Worm (Caenorhabditis elegans): ENCODE data around the gene let-716.

The let-716 gene

DNA sequence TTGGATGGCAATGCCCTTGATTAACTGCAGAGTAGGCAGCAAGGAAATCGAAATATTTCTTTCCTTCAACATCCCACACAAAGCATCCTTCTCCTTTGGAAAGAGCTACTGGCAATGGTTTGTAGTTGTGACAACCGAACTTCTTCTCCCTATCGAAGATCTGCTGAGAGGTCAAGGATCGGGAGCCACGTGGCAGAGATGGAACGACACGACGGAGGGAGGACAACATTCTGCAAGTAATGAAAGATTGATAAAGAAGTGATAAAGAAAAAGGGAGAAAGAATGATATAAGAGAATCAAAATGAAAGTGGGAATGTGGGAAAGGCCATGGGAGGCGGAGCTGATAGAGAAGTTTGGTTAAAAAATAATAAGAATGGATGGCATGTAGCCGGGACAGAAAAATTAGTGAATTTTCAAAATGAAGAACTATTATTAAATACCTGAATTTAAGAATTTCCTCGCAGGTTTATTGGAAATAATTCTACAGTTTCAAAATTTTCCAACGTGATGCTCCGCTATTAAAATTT lies 12.4 kb downstream of the let-716 start, which contains the start of gene oatr-1:
TSS of gene oatr-1 (minus strand) at position 477 of the 527 bp plus-strand sequence.
- no peak for TF ChIP-seq unc-62 (GFP tag; optimal IDR thresholded peaks at IDR 0.05)

ce11 chrIII:6396381-6396780 lies 13.0 kb downstream of the let-716 start:
- TF ChIP-seq unc-62 (GFP tag; optimal IDR thresholded peaks at IDR 0.05): no peak

DNA sequence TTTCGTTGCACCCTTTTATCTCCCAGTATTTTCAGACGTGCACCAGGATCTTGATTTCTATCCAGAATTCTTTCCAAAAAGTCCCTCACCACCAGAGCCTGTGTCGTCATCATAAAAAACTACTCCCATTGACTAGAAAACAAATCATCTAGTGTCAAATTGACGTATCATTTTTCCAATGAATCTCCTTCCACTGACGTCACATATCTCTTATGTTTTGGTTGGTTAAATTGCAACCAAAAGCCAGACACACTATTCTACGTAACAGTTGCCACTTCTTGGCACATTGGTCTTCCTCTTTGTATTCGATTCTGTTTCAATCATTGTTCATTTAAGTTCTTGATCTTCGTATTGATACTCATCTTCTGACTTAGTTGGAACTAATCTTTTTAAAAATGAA lies 14.8 kb downstream of the let-716 start:
- no peak for TF ChIP-seq unc-62 (GFP tag; optimal IDR thresholded peaks at IDR 0.05)

- TF ChIP-seq unc-62 (GFP tag; optimal IDR thresholded peaks at IDR 0.05): no peak
These were observed 16.1 kb downstream of the let-716 start for ce11 chrIII:6399424-6399823.

- no peak for TF ChIP-seq unc-62 (GFP tag; optimal IDR thresholded peaks at IDR 0.05)
These were observed 19.0 kb downstream of the let-716 start for ce11 chrIII:6402346-6402745.

- TF ChIP-seq unc-62 (GFP tag; optimal IDR thresholded peaks at IDR 0.05): no peak
These were observed 19.5 kb downstream of the let-716 start for ce11 chrIII:6402810-6403209.

- TF ChIP-seq unc-62 (GFP tag; optimal IDR thresholded peaks at IDR 0.05): no peak
These were observed 21.8 kb downstream of the let-716 start for ce11 chrIII:6405121-6405520.

DNA sequence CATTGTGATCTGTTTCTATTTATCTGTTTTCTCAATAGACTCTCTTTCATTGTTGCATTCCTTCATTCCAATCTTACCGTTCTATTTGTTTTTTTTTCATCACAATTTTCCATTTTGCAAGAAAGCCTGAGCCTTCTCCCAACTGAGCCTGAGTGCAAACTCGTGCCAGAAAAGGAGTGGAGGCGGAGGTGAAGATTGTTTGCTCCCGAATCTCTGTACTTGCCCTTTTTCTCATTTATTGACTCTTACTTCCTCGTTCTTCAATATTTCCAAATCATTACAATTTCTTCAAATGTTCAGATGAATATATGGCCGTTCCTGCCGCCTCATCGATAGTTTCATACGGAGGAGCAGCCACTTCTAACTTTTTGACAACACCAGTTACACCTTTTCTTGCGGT lies 23.5 kb downstream of the let-716 start, which contains the start of gene let-756:
TSS of gene let-756 (plus strand) at position 301 of the 400 bp plus-strand sequence.
- TF ChIP-seq unc-62 (GFP tag; optimal IDR thresholded peaks at IDR 0.05): no peak

- TF ChIP-seq unc-62 (GFP tag; optimal IDR thresholded peaks at IDR 0.05): no peak
These were observed 28.1 kb downstream of the let-716 start for ce11 chrIII:6411430-6411829.

DNA sequence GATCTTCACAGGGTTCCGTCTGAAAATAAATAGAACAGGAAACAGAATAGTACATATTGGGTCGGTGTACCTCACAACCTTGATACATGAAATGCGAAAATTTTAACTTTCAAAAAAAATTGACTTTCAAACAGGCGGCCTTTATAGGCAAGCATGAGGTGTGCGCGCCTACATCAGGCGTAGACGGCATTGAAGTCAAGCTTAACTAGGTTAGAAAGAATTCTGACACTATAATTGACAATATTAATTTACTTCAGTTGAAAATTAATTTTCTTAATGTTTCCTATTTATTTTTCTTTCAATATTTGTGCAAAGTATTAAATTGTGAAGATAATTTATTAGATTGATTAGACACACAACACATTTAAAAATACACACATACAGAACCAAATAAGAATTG lies 28.6 kb downstream of the let-716 start, which contains the start of gene C05D11.5:
TSS of gene C05D11.5 (minus strand) at position 101 of the 400 bp plus-strand sequence.
- TF ChIP-seq unc-62 (GFP tag; optimal IDR thresholded peaks at IDR 0.05): no peak

ce11 chrIII:6415306-6415973 lies 32.1 kb downstream of the let-716 start, which contains the start of gene nas-4:
Gene nas-4 (minus strand): TSS chrIII:6415656.
- no peak for TF ChIP-seq unc-62 (GFP tag; optimal IDR thresholded peaks at IDR 0.05)

DNA sequence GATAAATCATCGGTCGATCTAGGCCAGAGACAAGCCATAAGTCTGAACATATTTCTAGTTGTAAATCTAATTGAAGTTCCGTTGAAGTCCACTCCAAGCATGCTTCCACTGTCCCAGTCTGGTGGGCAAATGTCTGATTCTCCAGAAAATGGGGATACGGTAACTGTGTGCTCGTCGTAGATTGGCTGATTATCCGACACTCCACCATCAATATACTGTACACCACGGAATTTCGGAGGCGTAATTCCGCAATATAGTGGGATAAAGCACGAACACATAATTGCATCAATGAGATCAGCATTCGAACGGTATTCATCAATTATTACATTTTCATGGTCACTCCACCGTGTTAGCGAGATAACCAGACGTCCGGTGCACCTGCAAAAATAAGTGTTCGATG lies 34.9 kb downstream of the let-716 start:
- TF ChIP-seq unc-62 (GFP tag; optimal IDR thresholded peaks at IDR 0.05): no peak

DNA sequence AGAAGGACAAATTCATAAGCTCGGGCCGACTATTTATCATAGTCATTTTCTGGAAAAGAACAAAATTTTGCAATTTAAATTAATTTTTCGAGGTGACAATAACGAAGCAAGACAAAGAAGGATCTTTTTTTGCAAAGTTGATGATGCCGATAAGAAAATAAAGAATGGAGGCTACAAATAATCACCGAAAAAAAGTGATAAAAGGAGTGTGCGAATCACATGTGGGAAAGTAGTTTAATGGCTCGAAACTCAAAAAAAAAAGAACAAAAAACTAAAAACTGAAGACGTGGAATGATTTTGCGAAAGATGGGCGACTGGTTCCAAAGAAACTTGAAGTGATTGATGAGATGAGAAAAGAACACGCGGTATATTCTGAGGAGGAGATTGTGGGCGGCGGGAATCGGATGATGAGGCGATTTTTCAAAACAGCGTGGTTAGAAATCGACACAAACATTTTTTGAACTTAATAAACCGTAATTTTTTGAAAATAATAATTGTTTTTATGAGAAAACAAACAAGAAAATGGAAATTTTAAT lies 36.1 kb downstream of the let-716 start, which contains the start of gene atgl-1:
TSS of gene atgl-1 (minus strand) at position 51 of the 536 bp plus-strand sequence.
- TF ChIP-seq unc-62 (GFP tag; optimal IDR thresholded peaks at IDR 0.05): no peak

- no peak for TF ChIP-seq unc-62 (GFP tag; optimal IDR thresholded peaks at IDR 0.05)
These were observed 36.8 kb downstream of the let-716 start for ce11 chrIII:6420201-6420600.

DNA sequence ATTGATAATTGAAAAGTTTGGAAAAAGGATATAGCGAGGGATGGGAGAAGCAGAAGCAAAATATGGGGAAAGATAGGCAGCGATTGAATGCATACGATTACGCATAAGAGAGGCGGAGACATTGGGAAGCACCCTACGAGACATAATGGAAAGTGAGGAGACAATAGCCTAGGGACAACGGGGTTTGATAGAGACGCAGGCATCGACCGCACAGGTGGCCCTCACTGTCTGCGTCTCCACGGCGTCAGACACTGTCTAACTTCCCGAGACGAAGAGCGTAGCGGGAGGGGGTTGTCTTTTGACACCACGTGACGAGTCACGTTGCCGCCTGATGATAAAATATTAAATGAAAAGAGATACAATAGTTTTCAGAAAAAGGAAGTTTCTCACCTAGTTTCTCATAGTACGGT lies 37.6 kb downstream of the let-716 start:
- no peak for TF ChIP-seq unc-62 (GFP tag; optimal IDR thresholded peaks at IDR 0.05)

DNA sequence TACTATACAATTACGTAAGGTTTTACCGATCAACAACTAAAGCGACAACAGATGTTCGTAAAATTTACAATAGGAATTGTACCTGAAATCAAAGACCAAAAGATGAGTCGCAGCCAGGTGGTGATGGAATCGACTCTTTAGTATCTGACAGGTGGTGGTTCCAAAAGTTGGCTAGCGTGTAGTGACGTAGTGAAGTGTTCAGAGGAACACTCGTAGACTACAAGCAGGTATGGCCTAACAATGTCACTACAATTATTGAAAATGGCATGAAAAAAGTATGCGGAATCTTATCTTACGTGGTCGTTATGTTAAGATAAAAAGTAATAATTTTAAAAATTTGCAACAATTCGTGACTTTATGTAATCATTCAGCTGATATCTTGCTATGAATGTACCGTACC lies 38.1 kb downstream of the let-716 start:
- no peak for TF ChIP-seq unc-62 (GFP tag; optimal IDR thresholded peaks at IDR 0.05)

DNA sequence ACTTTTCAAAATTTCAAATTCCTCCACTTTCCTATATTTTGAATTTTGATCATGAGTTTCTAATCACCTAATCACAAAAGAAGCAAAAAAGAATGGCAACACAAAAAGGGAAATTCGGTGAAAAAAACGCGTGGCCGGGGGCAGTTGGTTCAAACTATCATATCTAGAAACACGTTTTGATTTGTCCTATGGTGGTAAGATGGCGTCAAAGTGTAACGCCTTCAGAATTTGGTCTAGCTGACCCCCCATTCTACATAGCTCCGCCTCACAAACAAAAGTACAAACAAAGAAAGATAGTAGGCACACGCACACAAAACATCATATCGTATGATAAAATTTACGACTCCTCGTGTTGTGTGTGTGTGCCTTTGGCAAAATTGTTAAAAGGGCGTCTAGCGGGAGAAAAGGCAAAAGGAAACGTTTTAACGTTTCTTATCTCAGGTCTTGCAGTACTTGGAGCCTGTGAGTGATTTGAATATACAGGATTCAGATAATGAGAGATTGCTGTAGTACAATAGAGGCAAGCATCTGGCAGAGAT lies 38.7 kb downstream of the let-716 start:
- no peak for TF ChIP-seq unc-62 (GFP tag; optimal IDR thresholded peaks at IDR 0.05)

Data from whole organism, dauer.